Fruit fly (Drosophila melanogaster) whole organism, prepupa: ENCODE data around the gene CG7341.

Source experiments
- Blimp-1 ChIP-seq: fragments of 200-800 bp; sonication (Bioruptor generic); optimal IDR thresholded peaks from 3 replicates; lab custom pipeline; 2017; ENCODE audit warnings: missing biosample characterization, missing genetic modification characterization, mild to moderate bottlenecking, moderate library complexity, missing genetic modification reagents
- CG10631 ChIP-seq: fragments of 200-800 bp; sonication (Bioruptor generic); optimal IDR thresholded peaks from 2 replicates; lab custom pipeline; 2016; ENCODE audit warnings: missing biosample characterization, missing genetic modification characterization
- CG10669 ChIP-seq: fragments of 200-800 bp; sonication (Bioruptor generic); optimal IDR thresholded peaks from 3 replicates; lab custom pipeline; 2018; ENCODE audit warnings: missing biosample characterization, mild to moderate bottlenecking, missing genetic modification characterization, moderate library complexity
- CG11294 ChIP-seq: fragments of 200-800 bp; sonication (Bioruptor generic); IDR thresholded peaks from 2 replicates; pipeline ENCODE4 v1.3.6; 2022; ENCODE audit warnings: missing biosample characterization, missing genetic modification characterization
- CG11762 ChIP-seq: fragments of 200-800 bp; sonication (Bioruptor generic); optimal IDR thresholded peaks from 3 replicates; lab custom pipeline; 2016; ENCODE audit warnings: missing biosample characterization, missing genetic modification characterization; ENCODE audit not compliant: insufficient read depth
- CG11902 ChIP-seq: fragments of 200-800 bp; sonication (Bioruptor generic); optimal IDR thresholded peaks from 3 replicates; lab custom pipeline; 2016; ENCODE audit warnings: missing biosample characterization, missing genetic modification characterization
- CG1621 ChIP-seq: fragments of 200-800 bp; sonication (Bioruptor generic); optimal IDR thresholded peaks from 3 replicates; lab custom pipeline; 2018; ENCODE audit warnings: missing biosample characterization, mild to moderate bottlenecking, missing genetic modification characterization
- CG16779 ChIP-seq: fragments of 200-800 bp; sonication (Bioruptor generic); optimal IDR thresholded peaks from 3 replicates; lab custom pipeline; 2017; ENCODE audit warnings: missing biosample characterization, mild to moderate bottlenecking, missing genetic modification characterization
- CG3032 ChIP-seq: fragments of 200-800 bp; optimal IDR thresholded peaks from 2 replicates; lab custom pipeline; 2019; ENCODE audit warnings: missing biosample characterization, mild to moderate bottlenecking, missing genetic modification characterization, moderate library complexity
- CG31627 ChIP-seq: fragments of 200-800 bp; sonication (Bioruptor generic); optimal IDR thresholded peaks from 3 replicates; lab custom pipeline; 2016; ENCODE audit warnings: missing biosample characterization, missing genetic modification characterization
- CG32006 ChIP-seq: fragments of 200-800 bp; sonication (Bioruptor generic); optimal IDR thresholded peaks from 3 replicates; lab custom pipeline; 2017; ENCODE audit warnings: missing biosample characterization, mild to moderate bottlenecking, missing genetic modification characterization
- CG34406 ChIP-seq: fragments of 200-800 bp; sonication (Bioruptor generic); optimal IDR thresholded peaks from 3 replicates; lab custom pipeline; 2016; ENCODE audit warnings: missing biosample characterization, missing genetic modification characterization
- CG4318 ChIP-seq: fragments of 200-800 bp; sonication (Bioruptor generic); optimal IDR thresholded peaks from 3 replicates; lab custom pipeline; 2017; ENCODE audit warnings: missing biosample characterization, mild to moderate bottlenecking, missing genetic modification characterization
- CG6163 ChIP-seq: fragments of 200-800 bp; sonication (Bioruptor generic); IDR thresholded peaks from 3 replicates; pipeline ENCODE4 v1.3.6; 2022; ENCODE audit warnings: missing biosample characterization, missing genetic modification characterization
- CG6276 ChIP-seq: fragments of 200-800 bp; sonication (Bioruptor generic); optimal IDR thresholded peaks from 2 replicates; lab custom pipeline; 2017; ENCODE audit warnings: missing biosample characterization, mild to moderate bottlenecking, missing genetic modification characterization
- CG6792 ChIP-seq: fragments of 200-800 bp; sonication (Bioruptor generic); optimal IDR thresholded peaks from 3 replicates; lab custom pipeline; 2016; ENCODE audit warnings: missing biosample characterization, missing genetic modification characterization
- CG6808 ChIP-seq: fragments of 200-800 bp; sonication (Bioruptor generic); optimal IDR thresholded peaks from 3 replicates; lab custom pipeline; 2017; ENCODE audit warnings: missing biosample characterization, missing genetic modification characterization, mild to moderate bottlenecking, moderate library complexity, missing genetic modification reagents
- CG7368 ChIP-seq: fragments of 200-800 bp; sonication (Bioruptor generic); optimal IDR thresholded peaks from 3 replicates; lab custom pipeline; 2016; ENCODE audit warnings: missing biosample characterization, missing genetic modification characterization
- CG8119 ChIP-seq: fragments of 200-800 bp; sonication (Bioruptor generic); IDR thresholded peaks from 3 replicates; pipeline ENCODE4 v1.3.6; 2022; ENCODE audit warnings: missing biosample characterization, missing genetic modification characterization
- CG8632 ChIP-seq: fragments of 200-800 bp; sonication (Bioruptor generic); optimal IDR thresholded peaks from 3 replicates; lab custom pipeline; 2016; ENCODE audit warnings: missing biosample characterization, missing genetic modification characterization
- CG9139 ChIP-seq: fragments of 200-800 bp; sonication (Bioruptor generic); optimal IDR thresholded peaks from 3 replicates; lab custom pipeline; 2017; ENCODE audit warnings: missing biosample characterization, mild to moderate bottlenecking, missing genetic modification characterization
- Eip75B ChIP-seq: fragments of 200-800 bp; sonication (Bioruptor generic); optimal IDR thresholded peaks from 3 replicates; lab custom pipeline; 2016; ENCODE audit warnings: missing biosample characterization, missing genetic modification characterization
- Eip78C ChIP-seq: fragments of 200-800 bp; sonication (Bioruptor generic); peaks from one replicate; lab custom pipeline; 2016; ENCODE audit warnings: missing biosample characterization, missing genetic modification characterization
- Eip93F ChIP-seq: fragments of 200-800 bp; sonication (Bioruptor generic); optimal IDR thresholded peaks from 2 replicates; lab custom pipeline; 2016; ENCODE audit warnings: missing biosample characterization, mild to moderate bottlenecking, missing genetic modification characterization
- Ets21C ChIP-seq: fragments of 200-800 bp; sonication (Bioruptor generic); optimal IDR thresholded peaks from 3 replicates; lab custom pipeline; 2016; ENCODE audit warnings: missing biosample characterization, missing genetic modification characterization
- Ets96B ChIP-seq: fragments of 200-800 bp; optimal IDR thresholded peaks from 2 replicates; lab custom pipeline; 2019; ENCODE audit warnings: missing biosample characterization, mild to moderate bottlenecking, missing genetic modification characterization, moderate library complexity
- Hr39 ChIP-seq: fragments of 200-800 bp; sonication (Bioruptor generic); optimal IDR thresholded peaks from 2 replicates; lab custom pipeline; 2016; ENCODE audit warnings: missing biosample characterization, missing genetic modification characterization
- Hr4 ChIP-seq: fragments of 200-800 bp; sonication (Bioruptor generic); optimal IDR thresholded peaks from 3 replicates; lab custom pipeline; 2016; ENCODE audit warnings: missing biosample characterization, missing genetic modification characterization
- Lpt ChIP-seq: fragments of 200-800 bp; sonication (Bioruptor generic); optimal IDR thresholded peaks from 3 replicates; lab custom pipeline; 2016; ENCODE audit warnings: missing biosample characterization, missing genetic modification characterization
- Met ChIP-seq: fragments of 200-800 bp; sonication (Bioruptor generic); optimal IDR thresholded peaks from 3 replicates; lab custom pipeline; 2016; ENCODE audit warnings: missing biosample characterization, missing genetic modification characterization
- Smox ChIP-seq: fragments of 200-800 bp; sonication (Bioruptor generic); optimal IDR thresholded peaks from 3 replicates; lab custom pipeline; 2016; ENCODE audit warnings: missing biosample characterization, missing genetic modification characterization
- Sox102F ChIP-seq: fragments of 200-800 bp; sonication (Bioruptor generic); optimal IDR thresholded peaks from 2 replicates; lab custom pipeline; 2016; ENCODE audit warnings: missing biosample characterization, mild to moderate bottlenecking, missing genetic modification characterization
- Sox15 ChIP-seq: fragments of 200-800 bp; sonication (Bioruptor generic); optimal IDR thresholded peaks from 3 replicates; lab custom pipeline; 2016; ENCODE audit warnings: missing biosample characterization, missing genetic modification characterization
- achi ChIP-seq: fragments of 200-800 bp; sonication (Bioruptor generic); optimal IDR thresholded peaks from 3 replicates; lab custom pipeline; 2016; ENCODE audit warnings: missing biosample characterization, missing genetic modification characterization
- acj6 ChIP-seq: fragments of 200-800 bp; sonication (Bioruptor generic); optimal IDR thresholded peaks from 3 replicates; lab custom pipeline; 2016; ENCODE audit warnings: missing biosample characterization, missing genetic modification characterization
- cyc ChIP-seq: fragments of 200-800 bp; sonication (Bioruptor generic); optimal IDR thresholded peaks from 3 replicates; lab custom pipeline; 2016; ENCODE audit warnings: missing biosample characterization, missing genetic modification characterization
- dac ChIP-seq: fragments of 200-800 bp; sonication (Bioruptor generic); optimal IDR thresholded peaks from 2 replicates; lab custom pipeline; 2017; ENCODE audit warnings: missing biosample characterization, mild to moderate bottlenecking, missing genetic modification characterization
- eg ChIP-seq: fragments of 200-800 bp; sonication (Bioruptor generic); IDR thresholded peaks from 3 replicates; pipeline ENCODE4 v1.3.6; 2022; ENCODE audit warnings: missing biosample characterization, missing genetic modification characterization
- esn ChIP-seq: fragments of 200-800 bp; sonication (Bioruptor generic); optimal IDR thresholded peaks from 2 replicates; lab custom pipeline; 2016; ENCODE audit warnings: missing biosample characterization, mild to moderate bottlenecking, missing genetic modification characterization, moderate library complexity
- fd59A ChIP-seq: fragments of 200-800 bp; sonication (Bioruptor generic); optimal IDR thresholded peaks from 2 replicates; lab custom pipeline; 2017; ENCODE audit warnings: missing biosample characterization, mild to moderate bottlenecking, missing genetic modification characterization, missing genetic modification reagents
- fd85E ChIP-seq: fragments of 200-800 bp; sonication (Bioruptor generic); optimal IDR thresholded peaks from 3 replicates; lab custom pipeline; 2016; ENCODE audit warnings: missing biosample characterization, missing genetic modification characterization
- fkh ChIP-seq: fragments of 200-800 bp; sonication (Bioruptor generic); optimal IDR thresholded peaks from 3 replicates; lab custom pipeline; 2017; ENCODE audit warnings: missing biosample characterization, mild to moderate bottlenecking, missing genetic modification characterization, moderate library complexity
- lz ChIP-seq: fragments of 200-800 bp; sonication (Bioruptor generic); optimal IDR thresholded peaks from 3 replicates; lab custom pipeline; 2016; ENCODE audit warnings: missing biosample characterization, missing genetic modification characterization
- pdm3 ChIP-seq: fragments of 200-800 bp; sonication (Bioruptor generic); optimal IDR thresholded peaks from 3 replicates; lab custom pipeline; 2016; ENCODE audit warnings: missing biosample characterization, missing genetic modification characterization
- salr ChIP-seq, 2 experiments: fragments of 200-800 bp; sonication (Bioruptor generic); optimal IDR thresholded peaks; 3 replicates each; lab custom pipeline; 2016 to 2018; ENCODE audit warnings: missing biosample characterization in 2 of 2, missing genetic modification characterization in 2 of 2, mild to moderate bottlenecking in 1 of 2
- ss ChIP-seq, 2 experiments: fragments of 200-800 bp; sonication (Bioruptor generic); optimal IDR thresholded peaks; 2 replicates in 1 of 2; 3 replicates in 1 of 2; lab custom pipeline; 2017 to 2018; ENCODE audit warnings: mild to moderate bottlenecking in 2 of 2, missing biosample characterization in 2 of 2, missing genetic modification characterization in 2 of 2, moderate library complexity in 1 of 2
- svp ChIP-seq: fragments of 200-800 bp; sonication (Bioruptor generic); peaks from one replicate; lab custom pipeline; 2016; ENCODE audit warnings: missing biosample characterization, missing genetic modification characterization
- topi ChIP-seq: fragments of 200-800 bp; sonication (Bioruptor generic); optimal IDR thresholded peaks from 3 replicates; lab custom pipeline; 2016; ENCODE audit warnings: missing biosample characterization, missing genetic modification characterization
- vri ChIP-seq: fragments of 200-800 bp; sonication (Bioruptor generic); optimal IDR thresholded peaks from 3 replicates; lab custom pipeline; 2016; ENCODE audit warnings: missing biosample characterization, mild to moderate bottlenecking, missing genetic modification characterization

Gene CG7341

dm6 chr3L:18112669-18113068, at the start of gene CG7341, which contains the start of gene CG32195:
Gene CG7341 (plus strand): TSS chr3L:18112959.
Gene CG32195 (plus strand): TSS chr3L:18112959.
- TF ChIP-seq fkh (peak; percentile 40), salr (GFP tag; optimal IDR thresholded peaks at IDR 0.05; lab: Kevin White, UChicago) (no peak)

dm6 chr3L:18062959-18063510, 49.7 kb upstream of the CG7341 start:
- TF ChIP-seq Blimp-1 (peak; percentile 35), vri (GFP tag; lab: Kevin White, UChicago) (peak; percentile 66), Sox15 (GFP tag; lab: Kevin White, UChicago) (peak; percentile 18), Lpt (GFP tag; lab: Kevin White, UChicago) (peak; percentile 76), salr (GFP tag; optimal IDR thresholded peaks at IDR 0.05; lab: Kevin White, UChicago) (peak; percentile 56 to 88), CG3032 (tag; lab: Kevin White, UChicago) (peak; percentile 82), Hr4 (GFP tag; lab: Kevin White, UChicago) (peak; percentile 73), CG34406 (GFP tag; lab: Kevin White, UChicago) (peak; percentile 65), CG8632 (GFP tag; lab: Kevin White, UChicago) (peak; percentile 56), CG8119 (GFP tag; lab: Robert Waterston, UW) (peak; percentile 84), esn (GFP tag; lab: Kevin White, UChicago) (peak; percentile 49), CG11762 (GFP tag; lab: Kevin White, UChicago) (peak; percentile 35), Smox (GFP tag; lab: Kevin White, UChicago) (peak; percentile 57), Met (GFP tag; lab: Kevin White, UChicago) (peak; percentile 48), ss (GFP tag; optimal IDR thresholded peaks at IDR 0.05; lab: Kevin White, UChicago) (peak; percentile 84 to 88), dac (GFP tag; lab: Kevin White, UChicago) (peak; percentile 48), CG16779 (tag; lab: Kevin White, UChicago) (peak; percentile 57), lz (GFP tag; lab: Kevin White, UChicago) (no peak), CG11902 (GFP tag; lab: Kevin White, UChicago) (no peak), CG6808 (peak; percentile 73), CG4318 (GFP tag; lab: Kevin White, UChicago) (peak; percentile 63), topi (GFP tag; lab: Kevin White, UChicago) (peak; percentile 54), fd85E (peak; percentile 51), CG6276 (GFP tag; lab: Kevin White, UChicago) (peak; percentile 65), eg (GFP tag; lab: Robert Waterston, UW) (peak; percentile 82), CG11294 (peak; percentile 49; the same call in 1 of the 2 replicates), CG7368 (GFP tag; lab: Kevin White, UChicago) (peak; percentile 1), CG6792 (GFP tag; lab: Kevin White, UChicago) (peak; percentile 64), pdm3 (GFP tag; lab: Kevin White, UChicago) (peak; percentile 71), Eip93F (GFP tag; lab: Kevin White, UChicago) (no peak), acj6 (GFP tag; lab: Kevin White, UChicago) (peak; percentile 56), Sox102F (GFP tag; lab: Kevin White, UChicago) (peak; percentile 52), Hr39 (GFP tag; lab: Kevin White, UChicago) (peak; percentile 30), Ets21C (no peak), CG6163 (GFP tag; lab: Robert Waterston, UW) (peak; percentile 77), CG31627 (GFP tag; lab: Kevin White, UChicago) (peak; percentile 13), achi (GFP tag; lab: Kevin White, UChicago) (peak; percentile 67), cyc (GFP tag; lab: Kevin White, UChicago) (peak; percentile 44), Eip78C (GFP tag; lab: Kevin White, UChicago) (peak; percentile 90), CG10631 (GFP tag; lab: Kevin White, UChicago) (peak; percentile 79), fkh (peak; percentile 85), svp (GFP tag; lab: Kevin White, UChicago) (peak; percentile 98), Eip75B (GFP tag; lab: Kevin White, UChicago) (peak; percentile 75), fd59A (peak; percentile 72), CG9139 (GFP tag; lab: Kevin White, UChicago) (peak; percentile 49), CG1621 (peak; percentile 82), Ets96B (tag; lab: Kevin White, UChicago) (peak; percentile 89), CG10669 (GFP tag; lab: Kevin White, UChicago) (peak; percentile 73), CG32006 (GFP tag; lab: Kevin White, UChicago) (peak; percentile 84)
